Fruit fly (Drosophila melanogaster): ENCODE measurements around the gene CG32263.

Gene CG32263

DNA sequence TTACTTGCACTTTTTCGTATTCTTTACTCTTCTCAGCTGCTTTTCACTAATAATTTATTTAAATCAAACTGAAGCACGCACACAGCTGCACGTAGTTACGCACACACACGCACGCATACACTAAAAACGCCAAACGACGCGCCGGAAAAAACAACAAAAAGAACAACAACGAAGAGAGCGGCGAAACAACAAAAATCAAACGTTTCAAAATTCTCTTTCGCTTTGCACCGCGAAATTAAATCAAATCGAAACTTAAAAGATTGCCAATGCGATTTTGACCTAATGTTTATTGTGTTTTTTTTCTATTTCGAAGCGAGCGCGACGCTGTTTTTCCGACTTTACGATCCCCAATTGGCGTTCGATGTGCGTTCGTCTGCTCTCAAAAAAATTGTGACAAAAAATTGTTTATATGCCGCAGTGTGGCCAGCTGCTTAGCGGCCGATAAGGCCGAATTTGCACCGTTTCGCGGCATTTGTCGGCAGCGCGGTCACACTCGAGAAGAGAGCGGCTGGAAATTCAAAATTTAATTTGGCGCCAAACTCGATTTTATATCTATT lies 23.2 kb downstream of the CG32263 start (continued):
- TF ChIP-seq chn (GFP tag; optimal IDR thresholded peaks at IDR 0.05) (no peak), Hmr (GFP tag; optimal IDR thresholded peaks at IDR 0.05) (peak; percentile 66), Nf-YA (GFP tag; IDR thresholded peaks at IDR 0.05) (no peak), CG11093 (GFP tag; IDR thresholded peaks at IDR 0.05) (no peak), CG30431 (GFP tag; optimal IDR thresholded peaks at IDR 0.05) (no peak), CG17359 (tag; optimal IDR thresholded peaks at IDR 0.05) (no peak), CG11456 (GFP tag; IDR thresholded peaks at IDR 0.05) (0 out of 3 replicates have a peak, but pooled peaks have one; percentile 15), CG9932 (GFP tag; IDR thresholded peaks at IDR 0.05) (no peak), ranshi (GFP tag; IDR thresholded peaks at IDR 0.05) (0 out of 2 replicates have a peak, but pooled peaks have one; percentile 22), CG6689 (GFP tag; IDR thresholded peaks at IDR 0.05) (no peak), pnt (GFP tag; optimal IDR thresholded peaks at IDR 0.05) (no peak), Hey (tag; optimal IDR thresholded peaks at IDR 0.05) (no peak), CG2678 (tag; optimal IDR thresholded peaks at IDR 0.05) (no peak), tgo (GFP tag; IDR thresholded peaks at IDR 0.05) (no peak), CG14860 (GFP tag; IDR thresholded peaks at IDR 0.05; ENCODE audit: partially characterized antibody) (no peak), CG1529 (GFP tag; optimal IDR thresholded peaks at IDR 0.05) (no peak), CG10654 (GFP tag; optimal IDR thresholded peaks at IDR 0.05) (no peak), maf-S (GFP tag; optimal IDR thresholded peaks at IDR 0.05) (no peak), CG4854 (GFP tag; optimal IDR thresholded peaks at IDR 0.05) (no peak), CoRest (tag; optimal IDR thresholded peaks at IDR 0.05) (no peak), nom (GFP tag; optimal IDR thresholded peaks at IDR 0.05) (peak; percentile 64), CG3995 (GFP tag; optimal IDR thresholded peaks at IDR 0.05) (no peak), Fer2 (tag; optimal IDR thresholded peaks at IDR 0.05) (no peak), eve (GFP tag; optimal IDR thresholded peaks at IDR 0.05) (no peak), CG14710 (tag; optimal IDR thresholded peaks at IDR 0.05) (peak; percentile 21), hth (optimal IDR thresholded peaks at IDR 0.05) (no peak), sug (tag; optimal IDR thresholded peaks at IDR 0.05) (peak; percentile 27), CkIIα-i1 (GFP tag; IDR thresholded peaks at IDR 0.05) (no peak), Dll (GFP tag; IDR thresholded peaks at IDR 0.05; ENCODE audit: partially characterized antibody) (0 out of 4 replicates have a peak, but pooled peaks have one; percentile 46), Scr (GFP tag; IDR thresholded peaks at IDR 0.05; ENCODE audit: partially characterized antibody) (no peak), sqz (GFP tag; optimal IDR thresholded peaks at IDR 0.05) (peak; percentile 98), BEAF-32 (GFP tag; optimal IDR thresholded peaks at IDR 0.05) (peak; percentile 48), fd3F (GFP tag; optimal IDR thresholded peaks at IDR 0.05) (peak; percentile 6), cad (GFP tag; optimal IDR thresholded peaks at IDR 0.05) (peak; percentile 12), Max (GFP tag; optimal IDR thresholded peaks at IDR 0.05) (no peak), sisA (GFP tag; IDR thresholded peaks at IDR 0.05) (no peak), hbn (GFP tag; IDR thresholded peaks at IDR 0.05; ENCODE audit: partially characterized antibody) (no peak), gt (GFP tag; IDR thresholded peaks at IDR 0.05) (no peak), Spps (tag; optimal IDR thresholded peaks at IDR 0.05) (peak; percentile 11), Dbx (GFP tag; IDR thresholded peaks at IDR 0.05) (no peak; the same call in 2 of the 3 replicates), PHDP (tag; optimal IDR thresholded peaks at IDR 0.05) (peak; percentile 43), CG7839 (tag; optimal IDR thresholded peaks at IDR 0.05) (peak; percentile 3), Xrp1 (GFP tag; IDR thresholded peaks at IDR 0.05) (no peak), CG31224 (GFP tag; IDR thresholded peaks at IDR 0.05) (no peak), croc (GFP tag; conservative IDR thresholded peaks at IDR 0.05) (no peak), Eip74EF (GFP tag; optimal IDR thresholded peaks at IDR 0.05) (peak in 1 of 2 experiments; percentile 14), vvl (GFP tag; IDR thresholded peaks at IDR 0.05) (peak; percentile 64; the same call in 1 of the 2 replicates), bcd (GFP tag; optimal IDR thresholded peaks at IDR 0.05) (no peak), CG13894 (tag; optimal IDR thresholded peaks at IDR 0.05) (peak; percentile 13), sob (GFP tag; IDR thresholded peaks at IDR 0.05) (peak; percentile 46; the same call in 1 of the 2 replicates)

Data from whole organism, embryonic.